Worm (Caenorhabditis elegans) whole organism, young adult: ENCODE results near the gene srw-26.

ENCODE experiments used
- F22D6.2 ChIP-seq: sonication (generic microtip); optimal IDR thresholded peaks from 2 replicates; lab custom pipeline; 2016; ENCODE audit warnings: mild to moderate bottlenecking, missing genetic modification characterization, missing compliant biosample characterization
- aptf-2 ChIP-seq: fragments of 200-800 bp; sonication (Bioruptor generic); conservative IDR thresholded peaks from 2 replicates; pipeline ENCODE4 v1.3.6; 2022; ENCODE audit warnings: missing genetic modification reagents, missing genetic modification characterization, missing compliant biosample characterization
- bed-1 ChIP-seq: fragments of 200-800 bp; sonication (Bioruptor generic); IDR thresholded peaks from 2 replicates; pipeline ENCODE4 v1.3.6; 2022; ENCODE audit warnings: missing genetic modification reagents, missing genetic modification characterization, missing compliant biosample characterization
- egl-44 ChIP-seq: fragments of 200-800 bp; sonication (Bioruptor generic); IDR thresholded peaks from 2 replicates; pipeline ENCODE4 v1.3.6; 2022; ENCODE audit warnings: missing genetic modification reagents, missing genetic modification characterization, missing compliant biosample characterization
- hlh-26 ChIP-seq: fragments of 200-800 bp; sonication (Bioruptor generic); conservative IDR thresholded peaks from 2 replicates; pipeline ENCODE4 v1.3.6; 2022; ENCODE audit warnings: missing genetic modification reagents, missing genetic modification characterization, missing compliant biosample characterization
- lsy-27 ChIP-seq: sonication (generic microtip); optimal IDR thresholded peaks from 2 replicates; lab custom pipeline; 2017; ENCODE audit warnings: missing genetic modification characterization, mild to moderate bottlenecking, missing compliant biosample characterization, antibody characterized with exemption, missing genotype, borderline replicate concordance; ENCODE audit not compliant: insufficient read depth
- madf-3 ChIP-seq: fragments of 200-800 bp; sonication (Bioruptor generic); IDR thresholded peaks from 2 replicates; pipeline ENCODE4 v1.3.6; 2022; ENCODE audit warnings: missing genetic modification reagents, missing genetic modification characterization, missing compliant biosample characterization
- mel-28 ChIP-seq: sonication (generic microtip); optimal IDR thresholded peaks from 2 replicates; lab custom pipeline; 2016; ENCODE audit warnings: borderline replicate concordance, mild to moderate bottlenecking, missing genetic modification characterization, missing compliant biosample characterization
- rpc-1 ChIP-seq, 2 experiments: fragments of 150-350 bp in 1 of 2; sonication (generic microtip) in 1 of 2; optimal IDR thresholded peaks; 2 replicates each; lab custom pipeline; 2014 to 2018; ENCODE audit warnings: missing biosample characterization in 1 of 2, missing genetic modification characterization in 1 of 2, missing genetic modification reagents in 1 of 2, missing genotype in 1 of 2
- tbp1 ChIP-seq: fragments of 200-800 bp; sonication (Bioruptor generic); optimal IDR thresholded peaks from 2 replicates; lab custom pipeline; 2018; ENCODE audit warnings: mild to moderate bottlenecking, missing genetic modification characterization, missing compliant biosample characterization
- unc-130 ChIP-seq: sonication (generic microtip); optimal IDR thresholded peaks from 2 replicates; lab custom pipeline; 2016; ENCODE audit warnings: missing genetic modification reagents, missing genetic modification characterization, missing compliant biosample characterization
- ztf-26 ChIP-seq: sonication (generic microtip); optimal IDR thresholded peaks from 2 replicates; lab custom pipeline; 2017; ENCODE audit warnings: missing genetic modification characterization, missing compliant biosample characterization

- TF ChIP-seq bed-1 (GFP tag; lab: Robert Waterston, UW) = no peak
- TF ChIP-seq aptf-2 (GFP tag; lab: Robert Waterston, UW) = no peak
- no peak for TF ChIP-seq F22D6.2 (tag; lab: Kevin White, UChicago)
- TF ChIP-seq ztf-26 = no peak
- TF ChIP-seq tbp1 (GFP tag; lab: Kevin White, UChicago) = no peak
- TF ChIP-seq lsy-27 (tag; lab: Kevin White, UChicago) = no peak
- TF ChIP-seq mel-28 = no peak
- no peak for TF ChIP-seq rpc-1 (optimal IDR thresholded peaks at IDR 0.05; lab: Kevin White, UChicago)
- no peak for TF ChIP-seq rpc-1 (tag; optimal IDR thresholded peaks at IDR 0.05; lab: Kevin White, UChicago)
- no peak for TF ChIP-seq madf-3 (GFP tag; lab: Robert Waterston, UW)
- no peak for TF ChIP-seq unc-130 (GFP tag; lab: Kevin White, UChicago)
- no peak for TF ChIP-seq egl-44 (GFP tag; lab: Robert Waterston, UW)
- TF ChIP-seq hlh-26 (GFP tag; lab: Robert Waterston, UW) = no peak
These were observed 42.5 kb upstream of the srw-26 start, which contains the start of gene sru-22 for ce11 chrV:15974836-15975235.
